Worm (Caenorhabditis elegans): ENCODE measurements around the gene madf-5.

Gene madf-5

ce11 chrII:14561549-14562115 is 11.8 kb upstream of the madf-5 start, which contains the start of gene mog-4 (continued):
- TF ChIP-seq Y79H2A.3 (GFP tag; conservative IDR thresholded peaks at IDR 0.05) (peak; percentile 100), sea-2 (GFP tag; IDR thresholded peaks at IDR 0.05) (peak; percentile 98), cebp-1 (GFP tag; IDR thresholded peaks at IDR 0.05) (peak; percentile 97), cebp-1 (tag; optimal IDR thresholded peaks at IDR 0.05) (peak; percentile 94), hrde-1 (tag; optimal IDR thresholded peaks at IDR 0.05; ENCODE audit: borderline replicate concordance) (peak; percentile 85), Y53G8AR.9 (GFP tag; conservative IDR thresholded peaks at IDR 0.05) (peak; percentile 99), ceh-91 (GFP tag; IDR thresholded peaks at IDR 0.05) (peak; percentile 100), mcd-1 (GFP tag; IDR thresholded peaks at IDR 0.05) (peak; percentile 99), C17E4.6 (GFP tag; IDR thresholded peaks at IDR 0.05) (peak; percentile 100), ceh-27 (GFP tag; optimal IDR thresholded peaks at IDR 0.05) (peak; percentile 97), sptf-2 (GFP tag; optimal IDR thresholded peaks at IDR 0.05) (peak; percentile 9), gei-17 (GFP tag; optimal IDR thresholded peaks at IDR 0.05) (peak; percentile 66), mel-28 (tag; optimal IDR thresholded peaks at IDR 0.05; ENCODE audit: borderline replicate concordance) (peak; percentile 76), ztf-18 (tag; optimal IDR thresholded peaks at IDR 0.05) (peak; percentile 82), Y95B8A.8 (GFP tag; IDR thresholded peaks at IDR 0.05) (peak; percentile 99), egl-44 (GFP tag; IDR thresholded peaks at IDR 0.05) (peak; percentile 97), nfyb-1 (GFP tag; IDR thresholded peaks at IDR 0.05) (peak; percentile 99), nhr-120 (GFP tag; IDR thresholded peaks at IDR 0.05) (peak; percentile 98), unc-130 (GFP tag; optimal IDR thresholded peaks at IDR 0.05) (peak; percentile 97), him-1 (tag; optimal IDR thresholded peaks at IDR 0.05) (peak; percentile 84), xnd-1 (tag; optimal IDR thresholded peaks at IDR 0.05) (peak; percentile 86), lin-40 (tag; optimal IDR thresholded peaks at IDR 0.05) (peak; percentile 98), let-526 (GFP tag; IDR thresholded peaks at IDR 0.05) (peak; percentile 100), B0019.2 (GFP tag; conservative IDR thresholded peaks at IDR 0.05) (peak; percentile 100), bed-2 (GFP tag; IDR thresholded peaks at IDR 0.05) (peak; percentile 100), snpc-3.4 (tag; optimal IDR thresholded peaks at IDR 0.05) (peak; percentile 18), hmg-1.2 (GFP tag; IDR thresholded peaks at IDR 0.05) (peak; percentile 100)

- peak; percentile 53; the same call in 1 of the 2 replicates for TF ChIP-seq egrh-3 (GFP tag; IDR thresholded peaks at IDR 0.05)
- TF ChIP-seq lsl-1 (GFP tag; optimal IDR thresholded peaks at IDR 0.05) = peak; percentile 78
- peak; percentile 79 for TF ChIP-seq xnd-1 (tag; optimal IDR thresholded peaks at IDR 0.05)
- TF ChIP-seq ztf-28 (GFP tag; IDR thresholded peaks at IDR 0.05) = 0 out of 2 replicates have a peak, but pooled peaks have one; percentile 36
- peak; percentile 70 for TF ChIP-seq madf-6 (GFP tag; IDR thresholded peaks at IDR 0.05)
- peak; percentile 97 for TF ChIP-seq hmg-1.2 (GFP tag; IDR thresholded peaks at IDR 0.05)
- peak; percentile 40; the same call in 1 of the 2 replicates for TF ChIP-seq ceh-91 (GFP tag; IDR thresholded peaks at IDR 0.05)
- peak; percentile 38; the same call in 1 of the 2 replicates for TF ChIP-seq F33H1.4 (GFP tag; IDR thresholded peaks at IDR 0.05)
- peak; percentile 80 for TF ChIP-seq madf-8 (GFP tag; conservative IDR thresholded peaks at IDR 0.05)
- peak; percentile 70 for TF ChIP-seq dox-1 (GFP tag; IDR thresholded peaks at IDR 0.05)
- 0 out of 2 replicates have a peak, but pooled peaks have one; percentile 35 for TF ChIP-seq mcd-1 (GFP tag; IDR thresholded peaks at IDR 0.05)
- peak; percentile 43; the same call in 1 of the 2 replicates for TF ChIP-seq D2030.7 (GFP tag; IDR thresholded peaks at IDR 0.05)
Measured at ce11 chrII:14563766-14564370, 9.5 kb upstream of the madf-5 start.
